Fruit fly (Drosophila melanogaster) whole organism, wandering third instar larva: ENCODE measurements around the gene CG4653.

ENCODE experiments used
- Abd-B ChIP-seq: fragments of >200 bp; optimal IDR thresholded peaks from 2 replicates; lab custom pipeline; 2017; ENCODE audit warnings: missing biosample characterization, missing genetic modification characterization
- Dif ChIP-seq: fragments of 200-275, 200-300 bp; sonication (Bioruptor generic); optimal IDR thresholded peaks from 2 replicates; lab custom pipeline; 2018; ENCODE audit warnings: missing biosample characterization, missing genetic modification characterization; ENCODE audit not compliant: partially characterized antibody
- Hr78 ChIP-seq: fragments of >200 bp; optimal IDR thresholded peaks from 2 replicates; lab custom pipeline; 2017; ENCODE audit warnings: missing biosample characterization, missing genetic modification characterization
- OdsH ChIP-seq: fragments of 200-800 bp; sonication (Bioruptor generic); optimal IDR thresholded peaks from 2 replicates; lab custom pipeline; 2016; ENCODE audit warnings: missing biosample characterization, mild to moderate bottlenecking, missing genetic modification characterization
- br ChIP-seq: fragments of 200-800 bp; sonication (Bioruptor generic); optimal IDR thresholded peaks from 2 replicates; lab custom pipeline; 2016; ENCODE audit warnings: missing biosample characterization, missing genetic modification characterization
- dmrt93B ChIP-seq: fragments of 200-800 bp; sonication (Bioruptor generic); optimal IDR thresholded peaks from 2 replicates; lab custom pipeline; 2018; ENCODE audit warnings: missing biosample characterization, mild to moderate bottlenecking, missing genetic modification characterization
- fru ChIP-seq: fragments of 200-800 bp; sonication (Bioruptor generic); optimal IDR thresholded peaks from 3 replicates; lab custom pipeline; 2016; ENCODE audit warnings: missing biosample characterization, mild to moderate bottlenecking, missing genetic modification characterization
- h ChIP-seq: fragments of 200-800 bp; sonication (Bioruptor generic); optimal IDR thresholded peaks from 3 replicates; lab custom pipeline; 2016; ENCODE audit warnings: missing biosample characterization, mild to moderate bottlenecking, missing genetic modification characterization

dm6 chrX:16669849-16670248 lies 34.0 kb upstream of the CG4653 start:
- no peak for TF ChIP-seq dmrt93B
- no peak for TF ChIP-seq Hr78 (GFP tag; lab: Kevin White, UChicago)
- no peak for TF ChIP-seq Abd-B (GFP tag; lab: Kevin White, UChicago)
- TF ChIP-seq h (GFP tag; lab: Kevin White, UChicago) = no peak
- no peak for TF ChIP-seq br (GFP tag; lab: Kevin White, UChicago)
- no peak for TF ChIP-seq OdsH (GFP tag; lab: Kevin White, UChicago)
- TF ChIP-seq fru (GFP tag; lab: Kevin White, UChicago) = no peak
- no peak for TF ChIP-seq Dif (GFP tag; lab: Kevin White, UChicago)
